Fruit fly (Drosophila melanogaster) whole organism, embryonic: Measurements from ENCODE around the gene CG4653.

ENCODE experiments used
- ATbp ChIP-seq: fragments of 200-800 bp; sonication (Bioruptor generic); optimal IDR thresholded peaks from 2 replicates; lab custom pipeline; 2017; ENCODE audit warnings: missing biosample characterization, mild to moderate bottlenecking, missing genetic modification characterization, missing genetic modification reagents
- Asciz ChIP-seq: fragments of 200-800 bp; sonication (Bioruptor generic); optimal IDR thresholded peaks from 2 replicates; lab custom pipeline; 2017; ENCODE audit warnings: missing biosample characterization, mild to moderate bottlenecking, missing genetic modification characterization, missing genetic modification reagents
- Bdp1 ChIP-seq: fragments of 200-800 bp; sonication (Bioruptor generic); optimal IDR thresholded peaks from 3 replicates; lab custom pipeline; 2016; ENCODE audit warnings: missing biosample characterization, missing genetic modification characterization
- CG13123 ChIP-seq: fragments of 200-800 bp; sonication (Bioruptor generic); optimal IDR thresholded peaks from 2 replicates; lab custom pipeline; 2016; ENCODE audit warnings: missing biosample characterization, missing genetic modification characterization
- CG13775 ChIP-seq: fragments of 200-800 bp; sonication (Bioruptor generic); optimal IDR thresholded peaks from 3 replicates; lab custom pipeline; 2017; ENCODE audit warnings: missing biosample characterization, mild to moderate bottlenecking, missing genetic modification characterization
- CG14050 ChIP-seq: fragments of 200-800 bp; sonication (Bioruptor generic); IDR thresholded peaks from 3 replicates; pipeline ENCODE4 v1.3.6; 2022; ENCODE audit warnings: missing biosample characterization, missing genetic modification characterization
- CG1529 ChIP-seq: fragments of 200-800 bp; sonication (Bioruptor generic); optimal IDR thresholded peaks from 3 replicates; lab custom pipeline; 2018; ENCODE audit warnings: missing biosample characterization, missing genetic modification characterization
- CG15696 ChIP-seq: fragments of 200-800 bp; sonication (Bioruptor generic); optimal IDR thresholded peaks from 2 replicates; lab custom pipeline; 2019; ENCODE audit warnings: missing biosample characterization, mild to moderate bottlenecking, missing genetic modification characterization, moderate library complexity
- CG1647 ChIP-seq: fragments of 200-800 bp; sonication (Bioruptor generic); optimal IDR thresholded peaks from 3 replicates; lab custom pipeline; 2016; ENCODE audit warnings: missing biosample characterization, missing genetic modification characterization
- CG16779 ChIP-seq: fragments of 200-800 bp; sonication (Bioruptor generic); IDR thresholded peaks from 2 replicates; pipeline ENCODE4 v1.3.6; 2022; ENCODE audit warnings: missing biosample characterization, missing genetic modification characterization
- CG18011 ChIP-seq: fragments of 200-800 bp; sonication (Bioruptor generic); optimal IDR thresholded peaks from 2 replicates; lab custom pipeline; 2017; ENCODE audit warnings: missing biosample characterization, missing genetic modification characterization, mild to moderate bottlenecking, moderate library complexity, missing genotype
- CG18262 ChIP-seq: fragments of 200-800 bp; optimal IDR thresholded peaks from 3 replicates; lab custom pipeline; 2019; ENCODE audit warnings: missing biosample characterization, mild to moderate bottlenecking, missing genetic modification characterization, moderate library complexity
- CG33557 ChIP-seq: fragments of 200-800 bp; sonication (Bioruptor generic); optimal IDR thresholded peaks from 2 replicates; lab custom pipeline; 2019; ENCODE audit warnings: missing biosample characterization, mild to moderate bottlenecking, missing genetic modification characterization, moderate library complexity
- CG7556 ChIP-seq: fragments of 200-800 bp; sonication (Bioruptor generic); optimal IDR thresholded peaks from 2 replicates; lab custom pipeline; 2017; ENCODE audit warnings: missing biosample characterization, mild to moderate bottlenecking, missing genetic modification characterization
- CG7928 ChIP-seq: fragments of 200-800 bp; sonication (Bioruptor generic); optimal IDR thresholded peaks from 2 replicates; lab custom pipeline; 2017; ENCODE audit warnings: missing biosample characterization, mild to moderate bottlenecking, missing genetic modification characterization
- CG9215 ChIP-seq: fragments of 200-800 bp; sonication (Bioruptor generic); IDR thresholded peaks from 2 replicates; pipeline ENCODE4 v1.3.6; 2022; ENCODE audit warnings: missing biosample characterization, missing genetic modification characterization
- Camta ChIP-seq: fragments of 200-800 bp; sonication (Bioruptor generic); optimal IDR thresholded peaks from 2 replicates; lab custom pipeline; 2016; ENCODE audit warnings: missing biosample characterization, missing genetic modification characterization
- Deaf1 ChIP-seq: fragments of 200-800 bp; optimal IDR thresholded peaks from 3 replicates; lab custom pipeline; 2019; ENCODE audit warnings: missing biosample characterization, mild to moderate bottlenecking, missing genetic modification characterization, moderate library complexity
- Dek ChIP-seq: fragments of 200-800 bp; sonication (Bioruptor generic); optimal IDR thresholded peaks from 3 replicates; lab custom pipeline; 2019; ENCODE audit warnings: missing biosample characterization, mild to moderate bottlenecking, missing genetic modification characterization, moderate library complexity
- E2f1 ChIP-seq: fragments of 200-800 bp; sonication (Bioruptor generic); IDR thresholded peaks from 2 replicates; pipeline ENCODE4 v1.3.6; 2022; ENCODE audit warnings: missing biosample characterization, missing genetic modification characterization
- Fer2 ChIP-seq: fragments of 200-800 bp; sonication (Bioruptor generic); optimal IDR thresholded peaks from 2 replicates; lab custom pipeline; 2018; ENCODE audit warnings: missing biosample characterization, mild to moderate bottlenecking, missing genetic modification characterization, moderate library complexity
- H2.0 ChIP-seq: fragments of 200-800 bp; sonication (Bioruptor generic); IDR thresholded peaks from 2 replicates; pipeline ENCODE4 v1.3.6; 2022; ENCODE audit warnings: missing biosample characterization, missing genetic modification characterization
- Meics ChIP-seq: fragments of 200-800 bp; sonication (Bioruptor generic); optimal IDR thresholded peaks from 2 replicates; lab custom pipeline; 2017; ENCODE audit warnings: missing biosample characterization, mild to moderate bottlenecking, missing genetic modification characterization
- Nf-YA ChIP-seq: fragments of 200-800 bp; sonication (Bioruptor generic); IDR thresholded peaks from 2 replicates; pipeline ENCODE4 v1.3.6; 2022; ENCODE audit warnings: missing biosample characterization, missing genetic modification characterization
- PHDP ChIP-seq: fragments of 200-800 bp; sonication (Bioruptor generic); optimal IDR thresholded peaks from 3 replicates; lab custom pipeline; 2018; ENCODE audit warnings: missing biosample characterization, mild to moderate bottlenecking, missing genetic modification characterization, moderate library complexity
- Sry-δ ChIP-seq: fragments of 200-800 bp; sonication (Bioruptor generic); optimal IDR thresholded peaks from 2 replicates; lab custom pipeline; 2016; ENCODE audit warnings: missing biosample characterization, missing genetic modification characterization
- Ssrp ChIP-seq: fragments of 200-800 bp; sonication (Bioruptor generic); optimal IDR thresholded peaks from 2 replicates; lab custom pipeline; 2018; ENCODE audit warnings: missing biosample characterization, mild to moderate bottlenecking, missing genetic modification characterization, moderate library complexity
- ap ChIP-seq: fragments of 200-800 bp; sonication (Bioruptor generic); IDR thresholded peaks from 2 replicates; pipeline ENCODE4 v1.3.6; 2022; ENCODE audit warnings: missing biosample characterization, missing genetic modification characterization
- az2 ChIP-seq: fragments of 200-800 bp; sonication (Bioruptor generic); optimal IDR thresholded peaks from 3 replicates; lab custom pipeline; 2016; ENCODE audit warnings: missing biosample characterization, missing genetic modification characterization
- bcd ChIP-seq: fragments of 200-800 bp; sonication (Bioruptor generic); optimal IDR thresholded peaks from 2 replicates; lab custom pipeline; 2017; ENCODE audit warnings: missing biosample characterization, mild to moderate bottlenecking, missing genetic modification characterization
- chm ChIP-seq: fragments of 200-800 bp; sonication (Bioruptor generic); IDR thresholded peaks from 2 replicates; pipeline ENCODE4 v1.3.6; 2022; ENCODE audit warnings: missing biosample characterization, missing genetic modification characterization
- corto ChIP-seq: fragments of 200-800 bp; sonication (Bioruptor generic); optimal IDR thresholded peaks from 2 replicates; lab custom pipeline; 2016; ENCODE audit warnings: missing biosample characterization, mild to moderate bottlenecking, missing genetic modification characterization, moderate library complexity
- ewg ChIP-seq: fragments of 200-800 bp; sonication (Bioruptor generic); optimal IDR thresholded peaks from 3 replicates; lab custom pipeline; 2017; ENCODE audit warnings: mild to moderate bottlenecking, missing biosample characterization, missing genetic modification reagents, missing genetic modification characterization
- gce ChIP-seq: fragments of 200-800 bp; sonication (Bioruptor generic); IDR thresholded peaks from 3 replicates; pipeline ENCODE4 v1.3.6; 2022; ENCODE audit warnings: missing biosample characterization, missing genetic modification characterization
- gsb ChIP-seq: fragments of 200-800 bp; sonication (Bioruptor generic); IDR thresholded peaks from 2 replicates; pipeline ENCODE4 v1.3.6; 2022; ENCODE audit warnings: missing biosample characterization, missing genetic modification characterization
- ham ChIP-seq: fragments of 200-800 bp; sonication (Bioruptor generic); IDR thresholded peaks from 2 replicates; pipeline ENCODE4 v1.3.6; 2022; ENCODE audit warnings: missing biosample characterization, missing genetic modification characterization
- hbn ChIP-seq: fragments of 200-800 bp; sonication (Bioruptor generic); IDR thresholded peaks from 2 replicates; pipeline ENCODE4 v1.3.6; 2022; ENCODE audit warnings: missing biosample characterization, missing genetic modification characterization; ENCODE audit not compliant: partially characterized antibody
- hth ChIP-seq: fragments of >200 bp; optimal IDR thresholded peaks from 2 replicates; lab custom pipeline; 2017; ENCODE audit warnings: inconsistent platforms
- insv ChIP-seq, 2 experiments: fragments of 200-800 bp; sonication (Bioruptor generic); optimal IDR thresholded peaks; 3 replicates each; lab custom pipeline; 2016 to 2018; ENCODE audit warnings: missing biosample characterization in 2 of 2, missing genetic modification characterization in 2 of 2
- kni ChIP-seq: fragments of 200-800 bp; sonication (Bioruptor generic); optimal IDR thresholded peaks from 3 replicates; lab custom pipeline; 2017; ENCODE audit warnings: mild to moderate bottlenecking, missing biosample characterization, missing genetic modification reagents, missing genetic modification characterization
- lbe ChIP-seq: fragments of 200-800 bp; sonication (Bioruptor generic); optimal IDR thresholded peaks from 2 replicates; lab custom pipeline; 2016; ENCODE audit warnings: missing biosample characterization, mild to moderate bottlenecking, missing genetic modification characterization
- mld ChIP-seq: fragments of 200-800 bp; sonication (Bioruptor generic); IDR thresholded peaks from 3 replicates; pipeline ENCODE4 v1.3.6; 2022; ENCODE audit warnings: missing biosample characterization, missing genetic modification characterization; ENCODE audit not compliant: partially characterized antibody
- peb ChIP-seq: fragments of 200-800 bp; sonication (Bioruptor generic); IDR thresholded peaks from 2 replicates; pipeline ENCODE4 v1.3.6; 2022; ENCODE audit warnings: missing biosample characterization, missing genetic modification characterization
- pzg ChIP-seq: fragments of 200-800 bp; sonication (Bioruptor generic); optimal IDR thresholded peaks from 3 replicates; lab custom pipeline; 2018; ENCODE audit warnings: missing biosample characterization, mild to moderate bottlenecking, missing genetic modification characterization, moderate library complexity
- run ChIP-seq: fragments of 200-800 bp; sonication (Bioruptor generic); optimal IDR thresholded peaks from 3 replicates; lab custom pipeline; 2018; ENCODE audit warnings: missing biosample characterization, mild to moderate bottlenecking, missing genetic modification characterization
- schlank ChIP-seq: fragments of 200-800 bp; sonication (Bioruptor generic); optimal IDR thresholded peaks from 2 replicates; lab custom pipeline; 2018; ENCODE audit warnings: missing biosample characterization, mild to moderate bottlenecking, missing genetic modification characterization
- shn ChIP-seq: fragments of 200-800 bp; sonication (Bioruptor generic); optimal IDR thresholded peaks from 3 replicates; lab custom pipeline; 2016; ENCODE audit warnings: missing biosample characterization, missing genetic modification characterization
- slp2 ChIP-seq: fragments of 200-800 bp; sonication (Bioruptor generic); optimal IDR thresholded peaks from 2 replicates; lab custom pipeline; 2016; ENCODE audit warnings: missing biosample characterization, missing genetic modification characterization
- toy ChIP-seq: fragments of 200-800 bp; sonication (Bioruptor generic); IDR thresholded peaks from 2 replicates; pipeline ENCODE4 v1.3.6; 2022; ENCODE audit warnings: missing biosample characterization, missing genetic modification characterization
- zfh2 ChIP-seq: fragments of 200-800 bp; sonication (Bioruptor generic); optimal IDR thresholded peaks from 2 replicates; lab custom pipeline; 2016; ENCODE audit warnings: missing biosample characterization, missing genetic modification characterization

CG4653 gene

DNA sequence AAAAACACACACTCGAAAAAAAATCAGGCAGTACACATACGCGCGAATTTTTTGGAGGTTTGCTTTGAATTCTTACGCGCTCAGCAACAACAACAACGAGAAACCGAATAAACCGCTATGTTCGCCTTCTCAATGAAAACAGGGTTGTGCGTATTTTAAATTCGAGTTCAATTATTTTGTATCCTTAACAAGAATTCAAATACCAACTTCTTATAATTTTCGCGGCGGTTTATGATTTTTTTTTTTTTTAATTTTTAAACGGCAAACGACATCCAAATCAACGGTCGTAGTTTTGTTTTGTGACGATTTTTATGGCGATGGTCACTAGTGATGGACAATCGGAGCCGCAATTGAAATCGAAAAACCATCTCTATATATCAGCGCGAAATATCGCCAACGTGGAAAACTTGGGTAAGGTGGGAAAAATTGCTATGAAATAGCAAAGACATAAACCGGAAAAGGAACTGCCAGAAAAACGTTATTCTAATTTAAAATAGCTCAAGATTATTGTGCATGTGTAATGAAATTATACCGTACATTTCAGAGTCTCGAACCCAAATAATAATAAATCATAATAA lies 47.8 kb downstream of the CG4653 start, which contains the start of gene goe (continued):
- TF ChIP-seq H2.0, result peak; percentile 78
- peak; percentile 51; the same call in 1 of the 2 replicates for TF ChIP-seq toy (GFP tag; lab: Robert Waterston, UW)
- TF ChIP-seq CG13123 (GFP tag; lab: Kevin White, UChicago), result peak; percentile 81
- peak; percentile 34 for TF ChIP-seq CG7556 (GFP tag; lab: Kevin White, UChicago)
- peak; percentile 66; the same call in 1 of the 2 replicates for TF ChIP-seq ham (GFP tag; lab: Robert Waterston, UW)
- peak; percentile 90 for TF ChIP-seq zfh2 (GFP tag; lab: Kevin White, UChicago)
- TF ChIP-seq Ssrp, result peak; percentile 30
- TF ChIP-seq CG13775 (GFP tag; lab: Kevin White, UChicago), result peak; percentile 76
- TF ChIP-seq Deaf1, result no peak
- TF ChIP-seq gce (GFP tag; lab: Robert Waterston, UW), result peak; percentile 66; the same call in 2 of the 3 replicates
- TF ChIP-seq kni (GFP tag; lab: Kevin White, UChicago), result peak; percentile 5
- TF ChIP-seq PHDP, result peak; percentile 79
- peak; percentile 87 for TF ChIP-seq hbn (GFP tag; lab: Robert Waterston, UW)
- peak; percentile 72 for TF ChIP-seq Camta (GFP tag; lab: Kevin White, UChicago)
- TF ChIP-seq chm (GFP tag; lab: Robert Waterston, UW), result peak; percentile 88
- no peak for TF ChIP-seq CG15696 (tag; lab: Kevin White, UChicago)
- TF ChIP-seq Meics, result peak; percentile 85
- TF ChIP-seq gsb (GFP tag; lab: Robert Waterston, UW), result 0 out of 2 replicates have a peak, but pooled peaks have one; percentile 27
- TF ChIP-seq bcd (GFP tag; lab: Kevin White, UChicago), result peak; percentile 85
- TF ChIP-seq ap (GFP tag; lab: Robert Waterston, UW), result peak; percentile 67
- TF ChIP-seq run, result peak; percentile 53
- TF ChIP-seq shn, result peak; percentile 89
- peak; percentile 98 for TF ChIP-seq Sry-δ
- TF ChIP-seq CG18262 (tag; lab: Kevin White, UChicago), result peak; percentile 31
- TF ChIP-seq CG16779, result peak; percentile 74; the same call in 1 of the 2 replicates
- TF ChIP-seq slp2, result peak; percentile 79
- TF ChIP-seq CG1647 (GFP tag; lab: Kevin White, UChicago), result peak; percentile 40
- TF ChIP-seq CG1529 (GFP tag; lab: Kevin White, UChicago), result peak; percentile 6
- peak; percentile 65 for TF ChIP-seq CG18011 (GFP tag; lab: Kevin White, UChicago)
- peak; percentile 82 for TF ChIP-seq Dek (tag; lab: Kevin White, UChicago)
- peak; percentile 74 for TF ChIP-seq Bdp1 (GFP tag; lab: Kevin White, UChicago)
- TF ChIP-seq peb (GFP tag; lab: Robert Waterston, UW), result no peak
- TF ChIP-seq CG7928 (GFP tag; lab: Kevin White, UChicago), result peak; percentile 46
- TF ChIP-seq hth, result no peak
- TF ChIP-seq CG33557 (GFP tag; lab: Kevin White, UChicago), result peak; percentile 65
- TF ChIP-seq CG14050 (GFP tag; lab: Robert Waterston, UW), result peak; percentile 65
- peak in 1 of 2 experiments; percentile 78 for TF ChIP-seq insv (GFP tag; optimal IDR thresholded peaks at IDR 0.05; lab: Kevin White, UChicago)
- peak; percentile 73 for TF ChIP-seq ATbp (GFP tag; lab: Kevin White, UChicago)
- peak; percentile 76 for TF ChIP-seq E2f1
- TF ChIP-seq pzg (GFP tag; lab: Kevin White, UChicago), result peak; percentile 80
- peak; percentile 57; the same call in 1 of the 2 replicates for TF ChIP-seq Nf-YA (GFP tag; lab: Robert Waterston, UW)
- TF ChIP-seq Asciz (GFP tag; lab: Kevin White, UChicago), result peak; percentile 58
- TF ChIP-seq CG9215, result peak; percentile 75
- TF ChIP-seq schlank (tag; lab: Kevin White, UChicago), result peak; percentile 86
- peak; percentile 41 for TF ChIP-seq corto
- peak; percentile 65; the same call in 1 of the 3 replicates for TF ChIP-seq mld (GFP tag; lab: Robert Waterston, UW)
- TF ChIP-seq ewg, result peak; percentile 73
- TF ChIP-seq Fer2 (tag; lab: Kevin White, UChicago), result peak; percentile 20
- peak; percentile 16 for TF ChIP-seq lbe (GFP tag; lab: Kevin White, UChicago)
- TF ChIP-seq az2, result peak; percentile 65
